Worm (Caenorhabditis elegans) whole organism, L2 larva: Measurements from ENCODE around the gene B0464.6.

ENCODE experiments used
- C34F6.9 ChIP-seq: fragments of 150-350 bp; optimal IDR thresholded peaks from 2 replicates; lab custom pipeline; 2014; ENCODE audit warnings: missing biosample characterization, missing genetic modification characterization
- F13H6.1 ChIP-seq: sonication (generic microtip); optimal IDR thresholded peaks from 2 replicates; lab custom pipeline; 2016; ENCODE audit warnings: missing genetic modification characterization, missing compliant biosample characterization
- alr-1 ChIP-seq: fragments of 150-350 bp; optimal IDR thresholded peaks from 2 replicates; lab custom pipeline; 2014; ENCODE audit warnings: missing biosample characterization, missing genetic modification characterization
- aly-2 ChIP-seq: fragments of 150-350 bp; optimal IDR thresholded peaks from 2 replicates; lab custom pipeline; 2014; ENCODE audit warnings: missing biosample characterization, missing genetic modification characterization
- blmp-1 ChIP-seq: sonication (generic microtip); optimal IDR thresholded peaks from 2 replicates; lab custom pipeline; 2017; ENCODE audit warnings: missing genetic modification characterization, mild to moderate bottlenecking, missing compliant biosample characterization, antibody characterized with exemption, moderate library complexity; ENCODE audit not compliant: insufficient read depth
- crh-2 ChIP-seq: sonication (generic microtip); optimal IDR thresholded peaks from 2 replicates; lab custom pipeline; 2017; ENCODE audit warnings: missing biosample characterization, missing genetic modification characterization
- dmd-4 ChIP-seq: sonication (generic microtip); optimal IDR thresholded peaks from 2 replicates; lab custom pipeline; 2017; ENCODE audit warnings: missing biosample characterization, missing genetic modification characterization
- egl-27 ChIP-seq: sonication (generic microtip); optimal IDR thresholded peaks from 3 replicates; lab custom pipeline; 2017; ENCODE audit warnings: missing biosample characterization, missing genetic modification reagents, missing genetic modification characterization
- elt-1 ChIP-seq: fragments of 150-350 bp; optimal IDR thresholded peaks from 2 replicates; lab custom pipeline; 2014; ENCODE audit warnings: missing biosample characterization, missing genetic modification characterization
- fos-1 ChIP-seq: fragments of 150-350 bp; optimal IDR thresholded peaks from 2 replicates; lab custom pipeline; 2014; ENCODE audit warnings: missing biosample characterization, missing genetic modification characterization
- gmeb-1 ChIP-seq: fragments of 150-350 bp; optimal IDR thresholded peaks from 2 replicates; lab custom pipeline; 2014; ENCODE audit warnings: missing biosample characterization, missing genetic modification characterization
- lin-11 ChIP-seq: fragments of 150-350 bp; sonication (generic microtip); optimal IDR thresholded peaks from 2 replicates; lab custom pipeline; 2014; ENCODE audit warnings: missing biosample characterization, missing genetic modification characterization, inconsistent platforms, mixed read lengths
- lin-13 ChIP-seq: fragments of 150-350 bp; optimal IDR thresholded peaks from 2 replicates; lab custom pipeline; 2014; ENCODE audit warnings: missing biosample characterization, missing genetic modification reagents, missing genetic modification characterization
- lsy-2 ChIP-seq, 2 experiments: fragments of 150-350 bp in 1 of 2; sonication (generic microtip) in 1 of 2; optimal IDR thresholded peaks; 2 replicates each; lab custom pipeline; 2014 to 2017; ENCODE audit warnings: missing biosample characterization in 2 of 2, missing genetic modification characterization in 2 of 2
- mab-5 ChIP-seq: fragments of 150-350 bp; optimal IDR thresholded peaks from 2 replicates; lab custom pipeline; 2014; ENCODE audit warnings: missing biosample characterization, missing genetic modification characterization
- nhr-10 ChIP-seq: sonication (generic microtip); optimal IDR thresholded peaks from 2 replicates; lab custom pipeline; 2017; ENCODE audit warnings: missing biosample characterization, missing genetic modification characterization
- nhr-12 ChIP-seq: fragments of 150-350 bp; optimal IDR thresholded peaks from 2 replicates; lab custom pipeline; 2014; ENCODE audit warnings: missing biosample characterization, missing genetic modification characterization
- nhr-129 ChIP-seq: fragments of 150-350 bp; optimal IDR thresholded peaks from 2 replicates; lab custom pipeline; 2014; ENCODE audit warnings: missing biosample characterization, missing genetic modification characterization
- nhr-21 ChIP-seq: fragments of 150-350 bp; optimal IDR thresholded peaks from 2 replicates; lab custom pipeline; 2014; ENCODE audit warnings: missing biosample characterization, missing genetic modification characterization
- nhr-23 ChIP-seq: fragments of 150-350 bp; optimal IDR thresholded peaks from 2 replicates; lab custom pipeline; 2014; ENCODE audit warnings: missing biosample characterization, missing genetic modification reagents, missing genetic modification characterization
- nhr-237 ChIP-seq: fragments of 150-350 bp; optimal IDR thresholded peaks from 2 replicates; lab custom pipeline; 2014; ENCODE audit warnings: missing biosample characterization, missing genetic modification characterization
- nhr-25 ChIP-seq: fragments of 150-350 bp; sonication (generic microtip); optimal IDR thresholded peaks from 3 replicates; lab custom pipeline; 2014; ENCODE audit warnings: missing biosample characterization, missing genetic modification characterization
- nhr-77 ChIP-seq: fragments of 150-350 bp; optimal IDR thresholded peaks from 2 replicates; lab custom pipeline; 2014; ENCODE audit warnings: missing biosample characterization, missing genetic modification characterization
- peb-1 ChIP-seq: fragments of 150-350 bp; optimal IDR thresholded peaks from 2 replicates; lab custom pipeline; 2014; ENCODE audit warnings: missing biosample characterization, missing genetic modification characterization
- sem-4 ChIP-seq: fragments of 150-350 bp; optimal IDR thresholded peaks from 2 replicates; lab custom pipeline; 2014; ENCODE audit warnings: missing biosample characterization, missing genetic modification reagents, missing genetic modification characterization
- skn-1 ChIP-seq: sonication (generic microtip); optimal IDR thresholded peaks from 2 replicates; lab custom pipeline; 2017; ENCODE audit warnings: missing biosample characterization, missing genetic modification characterization
- sma-3 ChIP-seq: sonication (generic microtip); optimal IDR thresholded peaks from 2 replicates; lab custom pipeline; 2016; ENCODE audit warnings: missing genetic modification reagents, missing genetic modification characterization, missing compliant biosample characterization
- sma-9 ChIP-seq, 2 experiments: fragments of 150-350 bp in 1 of 2; sonication (generic microtip) in 1 of 2; optimal IDR thresholded peaks; 2 replicates each; lab custom pipeline; 2014 to 2016; ENCODE audit warnings: missing genetic modification characterization in 2 of 2, mild to moderate bottlenecking in 1 of 2, missing biosample characterization in 1 of 2, missing compliant biosample characterization in 1 of 2, missing genetic modification reagents in 1 of 2, moderate library complexity in 1 of 2
- snpc-4 ChIP-seq: fragments of 150-350 bp; optimal IDR thresholded peaks from 2 replicates; lab custom pipeline; 2014; ENCODE audit warnings: missing biosample characterization, missing genetic modification characterization
- unc-55 ChIP-seq: fragments of 150-350 bp; sonication (generic microtip); optimal IDR thresholded peaks from 3 replicates; lab custom pipeline; 2014; ENCODE audit warnings: missing biosample characterization, missing genetic modification reagents, missing genetic modification characterization
- zag-1 ChIP-seq: fragments of 150-350 bp; optimal IDR thresholded peaks from 2 replicates; lab custom pipeline; 2014; ENCODE audit warnings: missing biosample characterization, missing genetic modification characterization
- ztf-1 ChIP-seq: fragments of 200-800 bp; sonication (Bioruptor generic); conservative IDR thresholded peaks from 2 replicates; pipeline ENCODE4 v1.3.6; 2022; ENCODE audit warnings: missing genetic modification characterization, missing compliant biosample characterization
- ztf-4 ChIP-seq: fragments of 150-350 bp; optimal IDR thresholded peaks from 2 replicates; lab custom pipeline; 2014; ENCODE audit warnings: missing biosample characterization, missing genetic modification characterization

The B0464.6 gene

ce11 chrIII:9465424-9465823, 341 bp downstream of the B0464.6 start, which contains the start of gene B0464.9:
Gene B0464.9, plus strand, starts transcription at chrIII:9465767.
- TF ChIP-seq lsy-2 (tag; optimal IDR thresholded peaks at IDR 0.05; lab: Kevin White, UChicago) (peak; percentile 57 to 82), C34F6.9 (tag; lab: Kevin White, UChicago) (peak; percentile 89), sma-9 (GFP tag; optimal IDR thresholded peaks at IDR 0.05; lab: Kevin White, UChicago) (peak; percentile 61), sma-9 (tag; optimal IDR thresholded peaks at IDR 0.05; lab: Kevin White, UChicago) (no peak), nhr-21 (tag; lab: Kevin White, UChicago) (no peak), gmeb-1 (peak; percentile 68), blmp-1 (tag; lab: Kevin White, UChicago) (no peak), aly-2 (tag; lab: Kevin White, UChicago) (no peak), zag-1 (tag; lab: Kevin White, UChicago) (no peak), ztf-1 (no peak), F13H6.1 (tag; lab: Kevin White, UChicago) (peak; percentile 40), nhr-10 (tag; lab: Kevin White, UChicago) (no peak), sma-3 (GFP tag; lab: Kevin White, UChicago) (peak; percentile 66), lin-13 (GFP tag; lab: Kevin White, UChicago) (peak; percentile 13), crh-2 (tag; lab: Kevin White, UChicago) (peak; percentile 24), unc-55 (peak; percentile 74), egl-27 (tag; lab: Kevin White, UChicago) (peak; percentile 28), nhr-25 (tag; lab: Kevin White, UChicago) (peak; percentile 26), nhr-237 (tag; lab: Kevin White, UChicago) (no peak)

DNA sequence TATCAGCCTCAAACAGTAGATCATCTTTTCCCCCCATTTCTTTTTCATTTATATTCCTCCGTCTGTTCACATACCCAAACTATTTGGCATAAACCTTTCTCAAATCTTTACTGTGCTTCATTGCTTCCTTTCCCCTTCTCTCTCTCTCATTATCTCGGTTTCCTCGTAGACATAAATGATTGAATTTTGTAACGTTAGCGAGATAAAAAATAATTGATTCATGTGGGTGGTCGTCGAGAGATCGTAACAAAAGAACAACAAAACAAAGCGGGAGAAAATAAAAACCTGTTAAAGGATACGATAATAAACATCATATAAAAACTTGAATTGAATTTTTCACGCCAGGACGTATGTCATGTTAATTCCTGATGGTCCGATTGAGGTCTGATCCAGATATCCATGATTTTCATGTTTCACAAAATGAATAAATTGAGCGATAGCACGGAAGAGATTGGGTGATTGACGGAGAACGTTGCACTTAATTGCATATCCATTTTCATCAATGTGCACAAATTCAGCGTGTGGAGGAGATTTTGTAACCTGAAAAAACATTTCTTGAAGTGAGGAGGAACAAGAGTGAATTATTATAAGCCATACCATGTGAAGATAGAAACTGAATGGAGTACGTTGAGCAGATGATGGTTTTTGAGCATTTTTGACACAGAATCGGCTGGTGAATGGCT, 2.8 kb downstream of the B0464.6 start:
- TF ChIP-seq lsy-2 (tag; optimal IDR thresholded peaks at IDR 0.05; lab: Kevin White, UChicago) (peak in 1 of 2 experiments; percentile 0), elt-1 (tag; lab: Kevin White, UChicago) (no peak), nhr-129 (tag; lab: Kevin White, UChicago) (peak; percentile 28), nhr-23 (tag; lab: Kevin White, UChicago) (no peak), sma-3 (GFP tag; lab: Kevin White, UChicago) (no peak), snpc-4 (no peak), nhr-10 (tag; lab: Kevin White, UChicago) (no peak), crh-2 (tag; lab: Kevin White, UChicago) (peak; percentile 0), gmeb-1 (no peak), peb-1 (tag; lab: Kevin White, UChicago) (no peak), lin-13 (GFP tag; lab: Kevin White, UChicago) (no peak), dmd-4 (tag; lab: Kevin White, UChicago) (no peak), sem-4 (no peak), nhr-12 (no peak), skn-1 (tag; lab: Kevin White, UChicago) (no peak), ztf-4 (tag; lab: Kevin White, UChicago) (peak; percentile 6), mab-5 (tag; lab: Kevin White, UChicago) (no peak), nhr-77 (tag; lab: Kevin White, UChicago) (no peak)

DNA sequence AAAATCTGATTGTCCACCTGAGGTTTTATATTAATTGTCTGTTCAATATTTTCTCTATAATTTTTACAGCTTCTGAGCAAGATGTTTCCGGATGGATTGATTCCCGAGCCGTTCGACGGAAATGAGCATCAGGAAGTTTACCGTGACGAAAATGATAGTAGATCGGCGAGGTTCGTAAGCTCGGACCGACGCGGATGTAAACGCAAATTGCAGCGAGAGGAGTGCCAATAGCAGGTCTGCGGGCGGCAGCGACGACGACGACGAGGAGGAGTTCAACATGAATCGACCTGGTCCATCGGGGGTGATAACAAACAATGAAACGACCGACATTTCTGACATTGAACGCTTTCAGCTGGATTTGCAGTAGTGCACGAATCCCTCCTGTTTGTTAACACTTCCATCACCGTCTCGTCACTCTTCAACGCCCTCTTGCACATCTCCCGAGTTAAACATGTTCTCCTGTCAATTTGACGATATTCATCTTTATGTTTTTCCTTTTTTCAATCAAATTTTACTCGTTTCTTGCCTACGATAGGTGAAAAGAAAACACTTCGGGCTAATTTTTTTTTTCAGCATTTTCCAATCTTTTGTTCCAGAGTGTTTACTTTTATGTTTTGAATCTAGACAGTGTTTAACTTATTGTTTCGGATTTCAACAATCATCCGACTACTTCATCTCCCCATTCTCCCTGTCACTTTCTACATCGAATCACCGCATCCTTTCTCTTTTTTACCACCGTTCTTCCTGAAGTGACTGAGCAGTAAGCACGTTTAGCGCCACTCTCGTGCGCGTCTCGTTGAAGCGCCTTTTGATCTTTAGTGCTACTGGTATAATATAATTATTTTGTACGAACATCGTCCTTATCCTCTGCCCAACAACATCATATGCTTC, 3.6 kb downstream of the B0464.6 start:
- TF ChIP-seq alr-1 (tag; lab: Kevin White, UChicago): no peak
- TF ChIP-seq nhr-237 (tag; lab: Kevin White, UChicago): no peak
- TF ChIP-seq lin-11 (tag; lab: Kevin White, UChicago): no peak
- peak; percentile 2 for TF ChIP-seq fos-1 (tag; lab: Kevin White, UChicago)
- TF ChIP-seq aly-2 (tag; lab: Kevin White, UChicago): no peak
